Fruit fly (Drosophila melanogaster) whole organism, embryonic: ENCODE measurements around the gene senju.
A peak's percentile ranks its signal among the peaks of the same experiment; 100 is the strongest.

Experiments
- CG10462 ChIP-seq: fragments of 200-800 bp; sonication (Bioruptor generic); optimal IDR thresholded peaks from 2 replicates; lab custom pipeline; 2016; ENCODE audit warnings: missing biosample characterization, missing genetic modification characterization
- CG10959 ChIP-seq: fragments of 200-800 bp; sonication (Bioruptor generic); IDR thresholded peaks from 2 replicates; pipeline ENCODE4 v1.3.6; 2022; ENCODE audit warnings: missing biosample characterization, missing genetic modification characterization
- CG11247 ChIP-seq: fragments of 200-800 bp; sonication (Bioruptor generic); IDR thresholded peaks from 2 replicates; pipeline ENCODE4 v1.3.6; 2022; ENCODE audit warnings: missing biosample characterization, missing genetic modification characterization
- CG11398 ChIP-seq: fragments of 200-800 bp; sonication (Bioruptor generic); optimal IDR thresholded peaks from 2 replicates; lab custom pipeline; 2016; ENCODE audit warnings: missing biosample characterization, missing genetic modification characterization
- CG12104 ChIP-seq: fragments of 200-800 bp; sonication (Bioruptor generic); optimal IDR thresholded peaks from 3 replicates; lab custom pipeline; 2016; ENCODE audit warnings: missing biosample characterization, missing genetic modification characterization
- CG12299 ChIP-seq: fragments of 200-800 bp; sonication (Bioruptor generic); optimal IDR thresholded peaks from 2 replicates; lab custom pipeline; 2018; ENCODE audit warnings: missing biosample characterization, mild to moderate bottlenecking, missing genetic modification characterization
- CG13123 ChIP-seq: fragments of 200-800 bp; sonication (Bioruptor generic); optimal IDR thresholded peaks from 2 replicates; lab custom pipeline; 2016; ENCODE audit warnings: missing biosample characterization, missing genetic modification characterization
- CG17829 ChIP-seq: fragments of 200-800 bp; optimal IDR thresholded peaks from 2 replicates; lab custom pipeline; 2019; ENCODE audit warnings: missing biosample characterization, mild to moderate bottlenecking, missing genetic modification characterization, moderate library complexity
- CG17912 ChIP-seq: fragments of 200-800 bp; sonication (Bioruptor generic); optimal IDR thresholded peaks from 2 replicates; lab custom pipeline; 2018; ENCODE audit warnings: missing biosample characterization, mild to moderate bottlenecking, missing genetic modification characterization
- CG30431 ChIP-seq: fragments of 200-800 bp; sonication (Bioruptor generic); optimal IDR thresholded peaks from 2 replicates; lab custom pipeline; 2017; ENCODE audit warnings: missing biosample characterization, missing genetic modification characterization
- CG3163 ChIP-seq: fragments of 200-800 bp; sonication (Bioruptor generic); optimal IDR thresholded peaks from 3 replicates; lab custom pipeline; 2016; ENCODE audit warnings: missing biosample characterization, missing genetic modification characterization
- CG32772 ChIP-seq: fragments of 200-800 bp; sonication (Bioruptor generic); IDR thresholded peaks from 2 replicates; pipeline ENCODE4 v1.3.6; 2022; ENCODE audit warnings: missing biosample characterization, missing genetic modification characterization
- CG3281 ChIP-seq: fragments of 200-800 bp; sonication (Bioruptor generic); optimal IDR thresholded peaks from 3 replicates; lab custom pipeline; 2017; ENCODE audit warnings: missing biosample characterization, mild to moderate bottlenecking, missing genetic modification characterization
- CG6272 ChIP-seq: fragments of 200-800 bp; sonication (Bioruptor generic); IDR thresholded peaks from 2 replicates; pipeline ENCODE4 v1.3.6; 2022; ENCODE audit warnings: missing biosample characterization, missing genetic modification characterization
- CG9932 ChIP-seq: fragments of 200-800 bp; sonication (Bioruptor generic); IDR thresholded peaks from 2 replicates; pipeline ENCODE4 v1.3.6; 2022; ENCODE audit warnings: missing biosample characterization, missing genetic modification characterization
- CrebB ChIP-seq: fragments of 200-800 bp; sonication (Bioruptor generic); optimal IDR thresholded peaks from 3 replicates; lab custom pipeline; 2018; ENCODE audit warnings: missing biosample characterization, mild to moderate bottlenecking, missing genetic modification characterization
- Fer3 ChIP-seq: fragments of 200-800 bp; sonication (Bioruptor generic); optimal IDR thresholded peaks from 2 replicates; lab custom pipeline; 2018; ENCODE audit warnings: missing biosample characterization, mild to moderate bottlenecking, missing genetic modification characterization, moderate library complexity
- HmgZ ChIP-seq: fragments of 200-800 bp; sonication (Bioruptor generic); optimal IDR thresholded peaks from 2 replicates; lab custom pipeline; 2018; ENCODE audit warnings: missing biosample characterization, mild to moderate bottlenecking, missing genetic modification characterization
- Max ChIP-seq: fragments of 200-800 bp; sonication (Bioruptor generic); optimal IDR thresholded peaks from 2 replicates; lab custom pipeline; 2016; ENCODE audit warnings: missing biosample characterization, mild to moderate bottlenecking, missing genetic modification characterization
- NC2α ChIP-seq: fragments of 200-800 bp; sonication (Bioruptor generic); optimal IDR thresholded peaks from 2 replicates; lab custom pipeline; 2016; ENCODE audit warnings: missing biosample characterization, missing genetic modification characterization
- Nf-YB ChIP-seq: fragments of 200-800 bp; sonication (Bioruptor generic); optimal IDR thresholded peaks from 3 replicates; lab custom pipeline; 2019; ENCODE audit warnings: missing biosample characterization, mild to moderate bottlenecking, missing genetic modification characterization, moderate library complexity
- NfI ChIP-seq: fragments of 200-800 bp; sonication (Bioruptor generic); optimal IDR thresholded peaks from 3 replicates; lab custom pipeline; 2018; ENCODE audit warnings: missing biosample characterization, mild to moderate bottlenecking, missing genetic modification characterization, moderate library complexity
- PHDP ChIP-seq: fragments of 200-800 bp; sonication (Bioruptor generic); optimal IDR thresholded peaks from 3 replicates; lab custom pipeline; 2018; ENCODE audit warnings: missing biosample characterization, mild to moderate bottlenecking, missing genetic modification characterization, moderate library complexity
- Pdp1 ChIP-seq, 2 experiments: fragments of 200-800 bp; sonication (Bioruptor generic); optimal IDR thresholded peaks; 3 replicates each; lab custom pipeline; 2016; ENCODE audit warnings: missing biosample characterization in 2 of 2, missing genetic modification characterization in 2 of 2, mild to moderate bottlenecking in 1 of 2, moderate library complexity in 1 of 2
- Poxn ChIP-seq: fragments of 200-800 bp; sonication (Bioruptor generic); IDR thresholded peaks from 2 replicates; pipeline ENCODE4 v1.3.6; 2022; ENCODE audit warnings: missing biosample characterization, missing genetic modification characterization
- Sry-δ ChIP-seq: fragments of 200-800 bp; sonication (Bioruptor generic); optimal IDR thresholded peaks from 2 replicates; lab custom pipeline; 2016; ENCODE audit warnings: missing biosample characterization, missing genetic modification characterization
- TFAM ChIP-seq: fragments of 200-800 bp; sonication (Bioruptor generic); optimal IDR thresholded peaks from 2 replicates; lab custom pipeline; 2017; ENCODE audit warnings: missing biosample characterization, missing genetic modification characterization, inconsistent platforms
- Usf ChIP-seq: fragments of 200-800 bp; sonication (Bioruptor generic); optimal IDR thresholded peaks from 2 replicates; lab custom pipeline; 2017; ENCODE audit warnings: missing genotype, missing biosample characterization, missing genetic modification characterization
- bigmax ChIP-seq: fragments of 200-800 bp; sonication (Bioruptor generic); optimal IDR thresholded peaks from 2 replicates; lab custom pipeline; 2018; ENCODE audit warnings: missing biosample characterization, mild to moderate bottlenecking, missing genetic modification characterization
- ci ChIP-seq: fragments of 200-800 bp; sonication (Bioruptor generic); IDR thresholded peaks from 3 replicates; pipeline ENCODE4 v1.3.6; 2022; ENCODE audit warnings: missing biosample characterization, missing genetic modification characterization
- cwo ChIP-seq: fragments of 200-800 bp; sonication (Bioruptor generic); optimal IDR thresholded peaks from 3 replicates; lab custom pipeline; 2017; ENCODE audit warnings: missing biosample characterization, missing genetic modification characterization, mild to moderate bottlenecking, moderate library complexity, missing genetic modification reagents
- da ChIP-seq: fragments of 200-800 bp; sonication (Bioruptor generic); optimal IDR thresholded peaks from 2 replicates; lab custom pipeline; 2016; ENCODE audit warnings: missing biosample characterization, missing genetic modification characterization
- dmrt11E ChIP-seq: fragments of 200-800 bp; sonication (Bioruptor generic); optimal IDR thresholded peaks from 3 replicates; lab custom pipeline; 2018; ENCODE audit warnings: missing biosample characterization, mild to moderate bottlenecking, missing genetic modification characterization, moderate library complexity
- exex ChIP-seq: fragments of 200-800 bp; sonication (Bioruptor generic); optimal IDR thresholded peaks from 4 replicates; lab custom pipeline; 2018; ENCODE audit warnings: missing biosample characterization, mild to moderate bottlenecking, missing genetic modification characterization, moderate library complexity
- ftz-f1 ChIP-seq: fragments of 200-800 bp; sonication (Bioruptor generic); optimal IDR thresholded peaks from 2 replicates; lab custom pipeline; 2016; ENCODE audit warnings: missing biosample characterization, missing genetic modification characterization
- gsb ChIP-seq: fragments of 200-800 bp; sonication (Bioruptor generic); IDR thresholded peaks from 2 replicates; pipeline ENCODE4 v1.3.6; 2022; ENCODE audit warnings: missing biosample characterization, missing genetic modification characterization
- gt ChIP-seq: fragments of 200-800 bp; sonication (Bioruptor generic); IDR thresholded peaks from 2 replicates; pipeline ENCODE4 v1.3.6; 2022; ENCODE audit warnings: missing biosample characterization, missing genetic modification characterization
- hbn ChIP-seq: fragments of 200-800 bp; sonication (Bioruptor generic); IDR thresholded peaks from 2 replicates; pipeline ENCODE4 v1.3.6; 2022; ENCODE audit warnings: missing biosample characterization, missing genetic modification characterization; ENCODE audit not compliant: partially characterized antibody
- kay ChIP-seq: fragments of 200-800 bp; sonication (Bioruptor generic); optimal IDR thresholded peaks from 2 replicates; lab custom pipeline; 2016; ENCODE audit warnings: missing biosample characterization, missing genetic modification characterization
- kni ChIP-seq: fragments of 200-800 bp; sonication (Bioruptor generic); optimal IDR thresholded peaks from 3 replicates; lab custom pipeline; 2017; ENCODE audit warnings: mild to moderate bottlenecking, missing biosample characterization, missing genetic modification reagents, missing genetic modification characterization
- lab ChIP-seq: fragments of 200-800 bp; sonication (Bioruptor generic); optimal IDR thresholded peaks from 3 replicates; lab custom pipeline; 2017; ENCODE audit warnings: missing biosample characterization, missing genetic modification characterization, mild to moderate bottlenecking, moderate library complexity, missing genetic modification reagents
- odd ChIP-seq: fragments of 200-800 bp; sonication (Bioruptor generic); optimal IDR thresholded peaks from 2 replicates; lab custom pipeline; 2017; ENCODE audit warnings: missing biosample characterization, mild to moderate bottlenecking, missing genetic modification characterization
- pb ChIP-seq: fragments of 200-800 bp; sonication (Bioruptor generic); optimal IDR thresholded peaks from 3 replicates; lab custom pipeline; 2016; ENCODE audit warnings: missing biosample characterization, missing genetic modification characterization
- pzg ChIP-seq: fragments of 200-800 bp; sonication (Bioruptor generic); optimal IDR thresholded peaks from 3 replicates; lab custom pipeline; 2018; ENCODE audit warnings: missing biosample characterization, mild to moderate bottlenecking, missing genetic modification characterization, moderate library complexity
- sob ChIP-seq: fragments of 200-800 bp; sonication (Bioruptor generic); IDR thresholded peaks from 2 replicates; pipeline ENCODE4 v1.3.6; 2022; ENCODE audit warnings: missing biosample characterization, missing genetic modification characterization
- ssp ChIP-seq: fragments of 200-800 bp; sonication (Bioruptor generic); IDR thresholded peaks from 2 replicates; pipeline ENCODE4 v1.3.6; 2022; ENCODE audit warnings: missing biosample characterization, missing genetic modification characterization
- stwl ChIP-seq: fragments of 200-800 bp; sonication (Bioruptor generic); optimal IDR thresholded peaks from 3 replicates; lab custom pipeline; 2018; ENCODE audit warnings: missing biosample characterization, mild to moderate bottlenecking, missing genetic modification characterization, moderate library complexity
- tgo ChIP-seq: fragments of 200-800 bp; sonication (Bioruptor generic); IDR thresholded peaks from 3 replicates; pipeline ENCODE4 v1.3.6; 2022; ENCODE audit warnings: missing biosample characterization, missing genetic modification characterization
- trem ChIP-seq: fragments of 200-800 bp; optimal IDR thresholded peaks from 3 replicates; lab custom pipeline; 2019; ENCODE audit warnings: missing biosample characterization, mild to moderate bottlenecking, missing genetic modification characterization, moderate library complexity
- trh ChIP-seq: fragments of 200-800 bp; sonication (Bioruptor generic); optimal IDR thresholded peaks from 2 replicates; lab custom pipeline; 2016; ENCODE audit warnings: missing biosample characterization, missing genetic modification characterization
- zen2 ChIP-seq: fragments of 200-800 bp; sonication (Bioruptor generic); IDR thresholded peaks from 3 replicates; pipeline ENCODE4 v1.3.6; 2022; ENCODE audit warnings: missing biosample characterization, missing genetic modification characterization; ENCODE audit not compliant: partially characterized antibody

The senju gene

DNA sequence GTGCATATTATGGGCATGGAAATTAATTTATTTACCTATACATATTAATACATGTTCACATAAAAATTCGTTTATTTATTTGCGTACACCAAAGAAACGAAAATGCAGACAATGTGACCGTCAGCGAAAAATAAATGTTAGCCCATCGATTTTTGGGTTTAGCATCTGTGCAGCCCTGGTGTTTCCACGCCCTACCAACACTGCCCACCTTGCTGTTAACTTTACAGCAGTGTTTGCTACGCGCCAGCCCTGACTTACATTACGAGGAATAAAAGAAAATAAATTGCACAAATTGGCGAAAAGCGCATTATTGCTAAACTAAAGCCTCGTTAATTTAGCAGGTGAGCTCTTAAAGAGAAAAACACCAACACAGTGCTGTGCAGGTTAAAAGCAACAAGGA lies 9.6 kb upstream of the senju start, which contains the start of the genes CG33995, CG44000 and CG44001 (continued):
- TF ChIP-seq gsb (no peak), sob (GFP tag; lab: Robert Waterston, UW) (peak; percentile 55), Nf-YB (GFP tag; lab: Kevin White, UChicago) (peak; percentile 9), CG10959 (GFP tag; lab: Robert Waterston, UW) (no peak), TFAM (GFP tag; lab: Kevin White, UChicago) (no peak), Max (GFP tag; lab: Kevin White, UChicago) (peak; percentile 50), Pdp1 (GFP tag; optimal IDR thresholded peaks at IDR 0.05; lab: Kevin White, UChicago) (peak; percentile 23 to 76), ci (GFP tag; lab: Robert Waterston, UW) (peak; percentile 70), ssp (peak; percentile 17; the same call in 1 of the 2 replicates), CrebB (peak; percentile 11), CG9932 (GFP tag; lab: Robert Waterston, UW) (peak; percentile 67), trh (no peak), bigmax (GFP tag; lab: Kevin White, UChicago) (no peak), pb (GFP tag; lab: Kevin White, UChicago) (no peak), CG17912 (GFP tag; lab: Kevin White, UChicago) (no peak), odd (GFP tag; lab: Kevin White, UChicago) (no peak), NC2α (GFP tag; lab: Kevin White, UChicago) (peak; percentile 8), exex (tag; lab: Kevin White, UChicago) (no peak), da (GFP tag; lab: Kevin White, UChicago) (no peak), CG12104 (GFP tag; lab: Kevin White, UChicago) (no peak), ftz-f1 (GFP tag; lab: Kevin White, UChicago) (peak; percentile 6), Sry-δ (GFP tag; lab: Kevin White, UChicago) (peak; percentile 52), trem (tag; lab: Kevin White, UChicago) (peak; percentile 45), CG6272 (GFP tag; lab: Robert Waterston, UW) (no peak), CG12299 (tag; lab: Kevin White, UChicago) (peak; percentile 4), tgo (peak; percentile 28; the same call in 2 of the 3 replicates), NfI (GFP tag; lab: Kevin White, UChicago) (peak; percentile 56), stwl (tag; lab: Kevin White, UChicago) (peak; percentile 94), PHDP (tag; lab: Kevin White, UChicago) (peak; percentile 18), CG11398 (GFP tag; lab: Kevin White, UChicago) (no peak), Fer3 (tag; lab: Kevin White, UChicago) (peak; percentile 21), HmgZ (peak; percentile 86), gt (GFP tag; lab: Robert Waterston, UW) (no peak), Usf (GFP tag; lab: Kevin White, UChicago) (no peak), zen2 (GFP tag; lab: Robert Waterston, UW) (no peak), kni (GFP tag; lab: Kevin White, UChicago) (no peak), CG3163 (GFP tag; lab: Kevin White, UChicago) (peak; percentile 15), CG32772 (GFP tag; lab: Robert Waterston, UW) (0 out of 2 replicates have a peak, but pooled peaks have one; percentile 13), CG30431 (GFP tag; lab: Kevin White, UChicago) (no peak), hbn (GFP tag; lab: Robert Waterston, UW) (no peak), pzg (GFP tag; lab: Kevin White, UChicago) (peak; percentile 97), lab (GFP tag; lab: Kevin White, UChicago) (peak; percentile 47), dmrt11E (peak; percentile 23), CG3281 (peak; percentile 69), CG13123 (GFP tag; lab: Kevin White, UChicago) (no peak), CG10462 (GFP tag; lab: Kevin White, UChicago) (no peak), CG11247 (GFP tag; lab: Robert Waterston, UW) (0 out of 2 replicates have a peak, but pooled peaks have one; percentile 12), Poxn (GFP tag; lab: Robert Waterston, UW) (no peak), CG17829 (tag; lab: Kevin White, UChicago) (peak; percentile 59), cwo (GFP tag; lab: Kevin White, UChicago) (no peak), kay (GFP tag; lab: Kevin White, UChicago) (peak; percentile 19)
